Worm (Caenorhabditis elegans): ENCODE results near the gene srlf-14.

srlf-14 gene

DNA sequence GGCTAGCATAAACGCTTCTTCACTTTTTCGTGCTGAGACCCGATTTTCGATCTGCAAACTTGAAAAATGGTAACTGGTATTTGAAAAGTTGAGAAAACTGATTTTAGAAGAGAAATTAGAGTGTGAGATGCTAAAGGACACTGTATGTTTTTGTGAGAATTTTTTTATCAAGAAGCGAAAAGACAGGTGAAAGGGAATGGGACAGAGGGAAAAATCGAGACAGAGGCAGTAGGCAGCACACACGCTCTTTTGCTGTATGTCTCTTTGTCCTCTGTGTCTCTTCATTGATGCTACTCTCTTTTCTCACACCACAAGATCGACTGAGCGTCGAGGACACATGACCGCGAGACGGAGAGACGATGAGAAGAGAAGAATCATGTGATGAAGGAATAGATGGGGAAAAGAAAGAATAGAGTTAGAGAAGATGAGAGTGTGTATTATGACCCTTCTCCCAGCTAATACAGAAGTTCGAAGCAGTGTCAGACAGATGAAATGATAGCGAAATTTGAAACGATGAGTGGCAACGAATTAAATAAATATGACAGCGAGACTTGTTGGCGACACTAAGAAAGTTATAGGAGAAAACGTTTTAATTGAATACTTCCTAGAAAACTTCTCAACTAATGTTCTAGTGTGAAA is 41.8 kb upstream of the srlf-14 start, which contains the start of gene lgg-2:
lgg-2 (minus strand) TSS at position 51 of the 639 bp plus-strand sequence.
- TF ChIP-seq egl-27 (tag; optimal IDR thresholded peaks at IDR 0.05) (peak; percentile 87), daf-12 (tag; optimal IDR thresholded peaks at IDR 0.05) (no peak), aly-2 (tag; optimal IDR thresholded peaks at IDR 0.05) (no peak), nhr-43 (tag; optimal IDR thresholded peaks at IDR 0.05; ENCODE audit: poor library complexity, severe bottlenecking) (peak; percentile 95), ztf-4 (tag; optimal IDR thresholded peaks at IDR 0.05) (peak; percentile 93), skn-1 (tag; optimal IDR thresholded peaks at IDR 0.05) (peak; percentile 30), elt-1 (tag; optimal IDR thresholded peaks at IDR 0.05) (peak; percentile 88), nhr-23 (tag; optimal IDR thresholded peaks at IDR 0.05) (peak; percentile 99), elt-3 (tag; optimal IDR thresholded peaks at IDR 0.05) (peak in 2 of 3 experiments; percentile 33 to 49), hmg-11 (tag; optimal IDR thresholded peaks at IDR 0.05) (peak; percentile 78), mdl-1 (tag; optimal IDR thresholded peaks at IDR 0.05) (peak; percentile 90), ceh-82 (tag; optimal IDR thresholded peaks at IDR 0.05) (peak; percentile 63), nfya-1 (tag; optimal IDR thresholded peaks at IDR 0.05; ENCODE audit: insufficient read depth) (peak; percentile 92), ZK546.5 (tag; optimal IDR thresholded peaks at IDR 0.05) (no peak), fkh-2 (tag; optimal IDR thresholded peaks at IDR 0.05) (no peak), unc-39 (tag; optimal IDR thresholded peaks at IDR 0.05) (no peak), tbx-2 (tag; optimal IDR thresholded peaks at IDR 0.05) (peak; percentile 88), nhr-76 (tag; optimal IDR thresholded peaks at IDR 0.05) (no peak), pha-4 (tag; optimal IDR thresholded peaks at IDR 0.05) (peak; percentile 95), sea-2 (GFP tag; optimal IDR thresholded peaks at IDR 0.05) (no peak), nhr-237 (tag; optimal IDR thresholded peaks at IDR 0.05) (no peak), R02D3.7 (tag; optimal IDR thresholded peaks at IDR 0.05) (peak; percentile 75), nhr-28 (tag; optimal IDR thresholded peaks at IDR 0.05) (no peak), zag-1 (tag; optimal IDR thresholded peaks at IDR 0.05) (no peak), unc-62 (GFP tag; optimal IDR thresholded peaks at IDR 0.05) (peak; percentile 94), nhr-77 (tag; optimal IDR thresholded peaks at IDR 0.05) (no peak), snpc-4 (tag; optimal IDR thresholded peaks at IDR 0.05) (peak; percentile 78), ama-1 (optimal IDR thresholded peaks at IDR 0.05) (peak; percentile 73), nhr-12 (tag; optimal IDR thresholded peaks at IDR 0.05) (no peak), ceh-28 (tag; optimal IDR thresholded peaks at IDR 0.05) (peak; percentile 93), elt-2 (tag; optimal IDR thresholded peaks at IDR 0.05) (peak; percentile 92), jun-1 (tag; optimal IDR thresholded peaks at IDR 0.05) (peak; percentile 95), nhr-11 (tag; optimal IDR thresholded peaks at IDR 0.05) (peak; percentile 90), ceh-16 (tag; optimal IDR thresholded peaks at IDR 0.05) (no peak), fos-1 (tag; optimal IDR thresholded peaks at IDR 0.05) (peak; percentile 79), egl-5 (tag; optimal IDR thresholded peaks at IDR 0.05) (peak; percentile 74), lin-39 (tag; optimal IDR thresholded peaks at IDR 0.05) (peak; percentile 67), fkh-10 (GFP tag; optimal IDR thresholded peaks at IDR 0.05) (peak; percentile 44), eor-1 (tag; optimal IDR thresholded peaks at IDR 0.05) (peak in 1 of 2 experiments; percentile 63), mml-1 (tag; optimal IDR thresholded peaks at IDR 0.05) (peak; percentile 30), ztf-11 (tag; optimal IDR thresholded peaks at IDR 0.05) (no peak), nhr-67 (tag; optimal IDR thresholded peaks at IDR 0.05) (no peak), lsy-12 (tag; optimal IDR thresholded peaks at IDR 0.05) (peak; percentile 94), lin-15B (tag; optimal IDR thresholded peaks at IDR 0.05) (peak; percentile 82), nhr-25 (tag; optimal IDR thresholded peaks at IDR 0.05) (peak; percentile 98), ceh-9 (tag; optimal IDR thresholded peaks at IDR 0.05) (no peak), pqm-1 (tag; optimal IDR thresholded peaks at IDR 0.05) (peak; percentile 93)

Data from whole organism, L3 larva.